Fruit fly (Drosophila melanogaster): ENCODE results near the gene PolZ2.
A peak's percentile ranks its signal among the peaks of the same experiment; 100 is the strongest.

The PolZ2 gene

DNA sequence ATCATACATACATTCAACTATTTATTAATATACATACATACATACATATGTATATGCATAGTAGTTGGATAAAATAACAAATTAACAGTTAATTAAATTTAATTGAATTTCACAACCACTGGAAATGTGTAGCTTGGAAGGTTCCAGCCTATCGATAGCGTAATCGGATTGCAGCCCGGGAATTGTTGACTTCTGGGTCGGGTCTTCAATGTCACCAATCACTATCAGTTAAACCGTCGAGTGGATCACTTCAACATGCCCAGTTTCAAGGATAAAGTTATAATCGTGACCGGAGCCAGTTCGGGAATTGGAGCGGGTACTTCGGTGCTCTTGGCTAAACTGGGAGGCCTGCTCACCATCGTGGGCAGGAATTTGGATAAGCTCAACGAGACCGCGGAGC lies 44.8 kb downstream of the PolZ2 start, which contains the start of gene CG12171:
CG12171 (plus strand) TSS at position 191 of the 400 bp plus-strand sequence.
- TF ChIP-seq svp (GFP tag) (peak; percentile 98), esn (GFP tag; optimal IDR thresholded peaks at IDR 0.05) (peak; percentile 8), pdm3 (GFP tag; optimal IDR thresholded peaks at IDR 0.05) (no peak)

dm6 chr3R:5635524-5635923 lies 46.9 kb downstream of the PolZ2 start, which contains the start of gene CG31546:
Gene CG31546, minus strand, starts transcription at chr3R:5635624.
- TF ChIP-seq Hr39 (GFP tag; optimal IDR thresholded peaks at IDR 0.05) = no peak
- no peak for TF ChIP-seq CG11762 (GFP tag; optimal IDR thresholded peaks at IDR 0.05; ENCODE audit: insufficient read depth)
- no peak for TF ChIP-seq lz (GFP tag; optimal IDR thresholded peaks at IDR 0.05)
- no peak for TF ChIP-seq CG9139 (GFP tag; optimal IDR thresholded peaks at IDR 0.05)
- no peak for TF ChIP-seq dac (GFP tag; optimal IDR thresholded peaks at IDR 0.05)
- TF ChIP-seq CG3919 (GFP tag; optimal IDR thresholded peaks at IDR 0.05) = no peak
- TF ChIP-seq vri (GFP tag; optimal IDR thresholded peaks at IDR 0.05) = no peak
- no peak for TF ChIP-seq CG15336 (GFP tag; IDR thresholded peaks at IDR 0.05)
- TF ChIP-seq Blimp-1 (GFP tag; optimal IDR thresholded peaks at IDR 0.05) = no peak
- TF ChIP-seq CG3032 (tag; optimal IDR thresholded peaks at IDR 0.05) = no peak
- TF ChIP-seq CG8632 (GFP tag; optimal IDR thresholded peaks at IDR 0.05) = no peak
- TF ChIP-seq Hr4 (GFP tag; optimal IDR thresholded peaks at IDR 0.05) = no peak
- TF ChIP-seq pdm3 (GFP tag; optimal IDR thresholded peaks at IDR 0.05) = no peak
- no peak for TF ChIP-seq fd85E (GFP tag; optimal IDR thresholded peaks at IDR 0.05)
- no peak for TF ChIP-seq CG10631 (GFP tag; optimal IDR thresholded peaks at IDR 0.05)
- TF ChIP-seq CG10669 (GFP tag; optimal IDR thresholded peaks at IDR 0.05) = no peak
- TF ChIP-seq CG7368 (GFP tag; optimal IDR thresholded peaks at IDR 0.05) = no peak
- TF ChIP-seq Sox14 (GFP tag; optimal IDR thresholded peaks at IDR 0.05) = no peak
- no peak for TF ChIP-seq Lpt (GFP tag; optimal IDR thresholded peaks at IDR 0.05)
- no peak for TF ChIP-seq CG4318 (GFP tag; optimal IDR thresholded peaks at IDR 0.05)

dm6 chr3R:5636519-5637430 lies 48.1 kb downstream of the PolZ2 start, which contains the start of the genes CG31548 and CG12170:
Gene CG31548, minus strand, starts transcription at chr3R:5636852.
Gene CG12170, plus strand, starts transcription at chr3R:5637234.
- TF ChIP-seq Hr4 (GFP tag; optimal IDR thresholded peaks at IDR 0.05) (no peak), CG8119 (GFP tag; IDR thresholded peaks at IDR 0.05) (peak; percentile 55; the same call in 2 of the 3 replicates), CG6163 (GFP tag; IDR thresholded peaks at IDR 0.05) (peak; percentile 47; the same call in 2 of the 3 replicates), CG15336 (GFP tag; IDR thresholded peaks at IDR 0.05) (peak; percentile 59), CG34406 (GFP tag; optimal IDR thresholded peaks at IDR 0.05) (no peak), CG6792 (GFP tag; optimal IDR thresholded peaks at IDR 0.05) (peak; percentile 40), svp (GFP tag) (peak; percentile 63), CG31627 (GFP tag; optimal IDR thresholded peaks at IDR 0.05) (peak; percentile 56), CG3032 (tag; optimal IDR thresholded peaks at IDR 0.05) (peak; percentile 38), esn (GFP tag; optimal IDR thresholded peaks at IDR 0.05) (peak; percentile 69), Sox15 (GFP tag; optimal IDR thresholded peaks at IDR 0.05) (peak; percentile 27), cyc (GFP tag; optimal IDR thresholded peaks at IDR 0.05) (peak; percentile 34), CG32006 (GFP tag; optimal IDR thresholded peaks at IDR 0.05) (no peak)

All from whole organism, prepupa.